Worm (Caenorhabditis elegans) whole organism, late embryonic: ENCODE data around the gene C04C11.25.

ENCODE experiments used
- C08G9.2 ChIP-seq: sonication (generic microtip); optimal IDR thresholded peaks from 2 replicates; lab custom pipeline; 2016; ENCODE audit warnings: mild to moderate bottlenecking, missing genetic modification characterization, moderate library complexity, missing compliant biosample characterization
- ama-1 ChIP-seq: fragments of 150-350 bp; optimal IDR thresholded peaks from 2 replicates; lab custom pipeline; 2014
- ceh-14 ChIP-seq: sonication (generic microtip); optimal IDR thresholded peaks from 2 replicates; lab custom pipeline; 2016; ENCODE audit warnings: missing genotype, missing genetic modification characterization, missing compliant biosample characterization
- ceh-18 ChIP-seq: sonication (generic microtip); optimal IDR thresholded peaks from 2 replicates; lab custom pipeline; 2016; ENCODE audit warnings: missing genetic modification characterization, missing compliant biosample characterization
- ceh-2 ChIP-seq: sonication (generic microtip); optimal IDR thresholded peaks from 2 replicates; lab custom pipeline; 2016; ENCODE audit warnings: missing genotype, missing genetic modification characterization, missing compliant biosample characterization
- ceh-31 ChIP-seq: sonication (generic microtip); optimal IDR thresholded peaks from 2 replicates; lab custom pipeline; 2016; ENCODE audit warnings: missing genetic modification characterization, missing compliant biosample characterization
- ceh-34 ChIP-seq: sonication (generic microtip); optimal IDR thresholded peaks from 2 replicates; lab custom pipeline; 2016; ENCODE audit warnings: mild to moderate bottlenecking, missing genetic modification characterization, missing compliant biosample characterization
- ceh-45 ChIP-seq: fragments of 200-800 bp; sonication (Bioruptor generic); IDR thresholded peaks from 2 replicates; pipeline ENCODE4 v1.3.6; 2022; ENCODE audit warnings: missing genetic modification reagents, missing genetic modification characterization, missing compliant biosample characterization
- ceh-9 ChIP-seq: sonication (generic microtip); optimal IDR thresholded peaks from 2 replicates; lab custom pipeline; 2016; ENCODE audit warnings: mild to moderate bottlenecking, missing genetic modification characterization, inconsistent platforms, missing compliant biosample characterization
- dmd-4 ChIP-seq: sonication (generic microtip); optimal IDR thresholded peaks from 2 replicates; lab custom pipeline; 2016; ENCODE audit warnings: borderline replicate concordance, missing genetic modification characterization, missing compliant biosample characterization
- elt-2 ChIP-seq: sonication (generic microtip); optimal IDR thresholded peaks from 2 replicates; lab custom pipeline; 2016; ENCODE audit warnings: missing genetic modification reagents, missing genetic modification characterization, missing compliant biosample characterization
- ets-4 ChIP-seq: sonication (generic microtip); optimal IDR thresholded peaks from 2 replicates; lab custom pipeline; 2016; ENCODE audit warnings: missing genetic modification characterization, missing compliant biosample characterization
- fax-1 ChIP-seq: sonication (generic microtip); optimal IDR thresholded peaks from 2 replicates; lab custom pipeline; 2016; ENCODE audit warnings: missing genotype, missing genetic modification characterization, missing compliant biosample characterization
- fkh-6 ChIP-seq: sonication (generic microtip); optimal IDR thresholded peaks from 2 replicates; lab custom pipeline; 2016; ENCODE audit warnings: missing genetic modification characterization, missing compliant biosample characterization
- gmeb-2 ChIP-seq: sonication (generic microtip); optimal IDR thresholded peaks from 2 replicates; lab custom pipeline; 2016; ENCODE audit warnings: missing genetic modification characterization, inconsistent platforms, missing compliant biosample characterization
- hlh-15 ChIP-seq: sonication (generic microtip); optimal IDR thresholded peaks from 2 replicates; lab custom pipeline; 2016; ENCODE audit warnings: missing genetic modification characterization, missing compliant biosample characterization
- hlh-30 ChIP-seq: sonication (generic microtip); optimal IDR thresholded peaks from 2 replicates; lab custom pipeline; 2017; ENCODE audit warnings: antibody characterized with exemption, missing genetic modification characterization, missing compliant biosample characterization; ENCODE audit not compliant: insufficient read depth
- hlh-6 ChIP-seq: sonication (generic microtip); optimal IDR thresholded peaks from 2 replicates; lab custom pipeline; 2016; ENCODE audit warnings: missing genotype, missing genetic modification characterization, missing compliant biosample characterization
- hlh-8 ChIP-seq: sonication (generic microtip); optimal IDR thresholded peaks from 2 replicates; lab custom pipeline; 2016; ENCODE audit warnings: missing genotype, missing genetic modification characterization, missing compliant biosample characterization
- lim-6 ChIP-seq: sonication (generic microtip); optimal IDR thresholded peaks from 2 replicates; lab custom pipeline; 2016; ENCODE audit warnings: missing genetic modification characterization, missing compliant biosample characterization
- madf-2 ChIP-seq: sonication (generic microtip); optimal IDR thresholded peaks from 2 replicates; lab custom pipeline; 2017; ENCODE audit warnings: missing genetic modification characterization, missing compliant biosample characterization
- nfya-1 ChIP-seq: sonication (generic microtip); optimal IDR thresholded peaks from 2 replicates; lab custom pipeline; 2017; ENCODE audit warnings: missing genetic modification characterization, mild to moderate bottlenecking, missing compliant biosample characterization, antibody characterized with exemption, moderate library complexity
- nhr-232 ChIP-seq: sonication (generic microtip); optimal IDR thresholded peaks from 2 replicates; lab custom pipeline; 2016; ENCODE audit warnings: missing genetic modification characterization, missing compliant biosample characterization
- npax-4 ChIP-seq: sonication (generic microtip); optimal IDR thresholded peaks from 2 replicates; lab custom pipeline; 2016; ENCODE audit warnings: missing genetic modification characterization, missing compliant biosample characterization
- pag-3 ChIP-seq: sonication (generic microtip); optimal IDR thresholded peaks from 2 replicates; lab custom pipeline; 2016; ENCODE audit warnings: missing compliant biosample characterization, missing genetic modification characterization, borderline replicate concordance
- pha-2 ChIP-seq: sonication (generic microtip); optimal IDR thresholded peaks from 2 replicates; lab custom pipeline; 2017; ENCODE audit warnings: mild to moderate bottlenecking, missing genetic modification characterization, missing compliant biosample characterization
- pha-4 ChIP-seq: fragments of 150-350 bp; optimal IDR thresholded peaks from 2 replicates; lab custom pipeline; 2018; ENCODE audit warnings: missing biosample characterization, missing genetic modification reagents, missing genetic modification characterization
- pqm-1 ChIP-seq: sonication (generic microtip); optimal IDR thresholded peaks from 2 replicates; lab custom pipeline; 2016; ENCODE audit warnings: missing genetic modification characterization, missing compliant biosample characterization
- ref-2 ChIP-seq: sonication (generic microtip); optimal IDR thresholded peaks from 2 replicates; lab custom pipeline; 2016; ENCODE audit warnings: missing genetic modification characterization, missing compliant biosample characterization
- syd-9 ChIP-seq: sonication (generic microtip); optimal IDR thresholded peaks from 2 replicates; lab custom pipeline; 2016; ENCODE audit warnings: mild to moderate bottlenecking, missing genetic modification characterization, moderate library complexity, missing compliant biosample characterization
- tbx-2 ChIP-seq: sonication (generic microtip); optimal IDR thresholded peaks from 2 replicates; lab custom pipeline; 2016; ENCODE audit warnings: missing genetic modification characterization, missing compliant biosample characterization
- unc-3 ChIP-seq, 2 experiments: fragments of 200-800 bp in 1 of 2; sonication (Bioruptor generic) in 1 of 2; sonication (generic microtip) in 1 of 2; conservative IDR thresholded peaks in 1 of 2; optimal IDR thresholded peaks in 1 of 2; 2 replicates each; pipeline versions ENCODE4 v1.3.6 to Lab custom; 2016 to 2022; ENCODE audit warnings: missing compliant biosample characterization in 2 of 2, missing genetic modification characterization in 2 of 2, missing genetic modification reagents in 1 of 2
- unc-42 ChIP-seq: sonication (generic microtip); optimal IDR thresholded peaks from 2 replicates; lab custom pipeline; 2016; ENCODE audit warnings: missing genotype, missing genetic modification characterization, missing compliant biosample characterization
- unc-55 ChIP-seq: sonication (generic microtip); optimal IDR thresholded peaks from 2 replicates; lab custom pipeline; 2017; ENCODE audit warnings: missing biosample characterization, missing genetic modification reagents, missing genetic modification characterization
- unc-86 ChIP-seq: sonication (generic microtip); optimal IDR thresholded peaks from 2 replicates; lab custom pipeline; 2016; ENCODE audit warnings: missing genetic modification characterization, missing compliant biosample characterization
- ztf-16 ChIP-seq: sonication (generic microtip); optimal IDR thresholded peaks from 2 replicates; lab custom pipeline; 2017; ENCODE audit warnings: missing genetic modification characterization, missing compliant biosample characterization

C04C11.25 gene

ce11 chrX:13975314-13975713 is 40.0 kb downstream of the C04C11.25 start, which contains the start of gene F48F7.5:
F48F7.5 (plus strand) TSS chrX:13975653.
- peak; percentile 20 for TF ChIP-seq hlh-30 (tag; lab: Kevin White, UChicago)
- TF ChIP-seq madf-2 (tag; lab: Kevin White, UChicago) = no peak

- TF ChIP-seq unc-55 (GFP tag; lab: Kevin White, UChicago) (peak; percentile 66), ceh-45 (no peak)
Measured at ce11 chrX:13974448-13975071, 40.7 kb downstream of the C04C11.25 start.

- TF ChIP-seq ceh-34 (peak; percentile 28), tbx-2 (tag; lab: Kevin White, UChicago) (peak; percentile 7), ama-1 (lab: Kevin White, UChicago) (no peak), ceh-9 (tag; lab: Kevin White, UChicago) (no peak), unc-55 (GFP tag; lab: Kevin White, UChicago) (peak; percentile 27), hlh-15 (tag; lab: Kevin White, UChicago) (no peak), ceh-18 (peak; percentile 76), fax-1 (tag; lab: Kevin White, UChicago) (no peak), pha-4 (tag; lab: Kevin White, UChicago) (no peak), nfya-1 (tag; lab: Kevin White, UChicago) (no peak), npax-4 (tag; lab: Kevin White, UChicago) (no peak), nhr-232 (tag; lab: Kevin White, UChicago) (no peak), ceh-31 (peak; percentile 13), unc-42 (tag; lab: Kevin White, UChicago) (peak; percentile 57)
- TF ChIP-seq, all 69 proteins: peak for 6
Measured at ce11 chrX:13973769-13974168, 41.5 kb downstream of the C04C11.25 start.

ce11 chrX:13969257-13969968 is 45.9 kb downstream of the C04C11.25 start:
- TF ChIP-seq nfya-1 (tag; lab: Kevin White, UChicago) = peak; percentile 56
- peak; percentile 3 for TF ChIP-seq C08G9.2 (tag; lab: Kevin White, UChicago)
- peak; percentile 51 for TF ChIP-seq madf-2 (tag; lab: Kevin White, UChicago)
- TF ChIP-seq lim-6 (tag; lab: Kevin White, UChicago) = no peak
- peak; percentile 8 for TF ChIP-seq ceh-2 (tag; lab: Kevin White, UChicago)
- TF ChIP-seq ztf-16 = peak; percentile 22
- no peak for TF ChIP-seq pag-3 (tag; lab: Kevin White, UChicago)
- TF ChIP-seq fkh-6 (tag; lab: Kevin White, UChicago) = peak; percentile 38
- TF ChIP-seq hlh-6 (tag; lab: Kevin White, UChicago) = no peak
- no peak for TF ChIP-seq pqm-1 (tag; lab: Kevin White, UChicago)
- TF ChIP-seq ets-4 (tag; lab: Kevin White, UChicago) = peak; percentile 19
- TF ChIP-seq gmeb-2 = no peak
- TF ChIP-seq unc-3 (GFP tag; conservative IDR thresholded peaks at IDR 0.05; lab: Robert Waterston, UW) = no peak
- no peak for TF ChIP-seq unc-3 (tag; optimal IDR thresholded peaks at IDR 0.05; lab: Kevin White, UChicago)
- no peak for TF ChIP-seq fax-1 (tag; lab: Kevin White, UChicago)
- no peak for TF ChIP-seq dmd-4 (tag; lab: Kevin White, UChicago)
- TF ChIP-seq unc-86 = no peak
- TF ChIP-seq ceh-18 = peak; percentile 73
- TF ChIP-seq hlh-30 (tag; lab: Kevin White, UChicago) = peak; percentile 10
- peak; percentile 48 for TF ChIP-seq ceh-31
- TF ChIP-seq syd-9 (tag; lab: Kevin White, UChicago) = no peak
- TF ChIP-seq tbx-2 (tag; lab: Kevin White, UChicago) = peak; percentile 64
- peak; percentile 11 for TF ChIP-seq hlh-8 (tag; lab: Kevin White, UChicago)
- no peak for TF ChIP-seq pha-2
- TF ChIP-seq ceh-14 = peak; percentile 40
- TF ChIP-seq unc-55 (GFP tag; lab: Kevin White, UChicago) = peak; percentile 71
- peak; percentile 35 for TF ChIP-seq elt-2 (tag; lab: Kevin White, UChicago)
- TF ChIP-seq ref-2 (tag; lab: Kevin White, UChicago) = peak; percentile 50
- peak; percentile 45 for TF ChIP-seq unc-42 (tag; lab: Kevin White, UChicago)
